Worm (Caenorhabditis elegans): ENCODE results near the gene fbxa-105.

fbxa-105 gene

DNA sequence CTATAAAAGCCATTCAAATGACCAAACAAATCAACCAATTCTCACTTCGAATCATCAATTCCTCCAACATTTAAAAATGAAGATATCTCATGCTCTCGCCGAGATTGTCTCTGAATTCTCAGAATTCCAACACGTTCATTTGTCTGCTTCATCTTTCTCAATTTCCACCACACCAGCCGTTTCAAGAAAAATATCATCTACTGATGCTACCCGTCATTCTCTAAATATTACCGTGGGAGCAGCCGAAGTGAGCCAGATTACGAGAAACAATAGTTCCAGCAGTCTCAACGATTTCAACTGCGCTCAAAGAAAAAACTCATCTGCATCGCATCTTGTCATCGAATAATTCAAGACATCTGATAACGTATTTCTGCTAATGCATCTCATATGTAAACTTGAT lies 23.1 kb upstream of the fbxa-105 start, which contains the start of gene F18E3.12:
Gene F18E3.12 (plus strand): TSS at position 77 of the 400 bp plus-strand sequence.
- no peak for TF ChIP-seq nhr-12 (tag; optimal IDR thresholded peaks at IDR 0.05)
- TF ChIP-seq ama-1 (optimal IDR thresholded peaks at IDR 0.05): peak; percentile 77
- TF ChIP-seq lin-13 (GFP tag; optimal IDR thresholded peaks at IDR 0.05): no peak
- no peak for TF ChIP-seq blmp-1 (tag; optimal IDR thresholded peaks at IDR 0.05; ENCODE audit: insufficient read depth)
- TF ChIP-seq F13H6.1 (tag; optimal IDR thresholded peaks at IDR 0.05): no peak
- TF ChIP-seq ztf-11 (tag; optimal IDR thresholded peaks at IDR 0.05): no peak
- no peak for TF ChIP-seq lsy-2 (tag; optimal IDR thresholded peaks at IDR 0.05)

DNA sequence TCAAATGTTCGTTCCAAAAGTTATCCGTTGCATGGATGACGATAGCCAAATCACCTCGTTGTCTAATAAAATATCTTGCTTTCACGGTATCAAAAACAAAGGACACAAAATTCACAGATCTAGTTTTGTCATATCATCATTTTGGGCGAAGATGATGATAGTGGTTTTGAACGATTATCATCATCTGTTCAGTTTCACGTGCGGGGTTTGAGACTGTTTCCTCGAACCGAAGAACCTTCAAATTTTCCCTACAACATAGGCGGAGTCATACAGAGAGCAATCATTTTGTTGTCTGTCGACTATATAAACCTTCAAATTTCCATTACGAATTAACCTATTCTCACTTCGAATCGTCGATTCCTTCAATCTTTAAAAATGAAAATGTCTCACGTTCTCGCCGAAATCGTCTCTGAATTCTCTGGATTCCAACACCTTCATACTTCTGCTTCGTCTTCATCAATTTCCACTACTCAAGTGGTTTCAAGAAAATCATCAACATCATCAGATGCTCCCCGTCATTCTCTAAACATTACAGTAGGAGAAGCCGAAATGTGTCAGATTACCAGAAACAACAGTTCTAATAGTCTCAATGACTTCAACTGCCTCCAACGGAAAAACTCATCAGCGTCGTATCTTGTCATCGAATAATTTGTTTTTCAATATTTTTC lies 21.4 kb upstream of the fbxa-105 start, which contains the start of gene F18E3.11:
Gene F18E3.11 (plus strand): TSS at position 376 of the 668 bp plus-strand sequence.
- TF ChIP-seq nhr-25 (tag; optimal IDR thresholded peaks at IDR 0.05) (peak; percentile 85), peb-1 (tag; optimal IDR thresholded peaks at IDR 0.05) (no peak), zag-1 (tag; optimal IDR thresholded peaks at IDR 0.05) (no peak), crh-2 (tag; optimal IDR thresholded peaks at IDR 0.05) (peak; percentile 9), mab-5 (tag; optimal IDR thresholded peaks at IDR 0.05) (no peak), ztf-1 (GFP tag; conservative IDR thresholded peaks at IDR 0.05) (no peak), ama-1 (optimal IDR thresholded peaks at IDR 0.05) (peak; percentile 89), sma-3 (GFP tag; optimal IDR thresholded peaks at IDR 0.05) (peak; percentile 49), nhr-6 (tag; optimal IDR thresholded peaks at IDR 0.05) (peak; percentile 6), nhr-21 (tag; optimal IDR thresholded peaks at IDR 0.05) (peak; percentile 80), blmp-1 (tag; optimal IDR thresholded peaks at IDR 0.05; ENCODE audit: insufficient read depth) (peak; percentile 78), lsy-2 (tag; optimal IDR thresholded peaks at IDR 0.05) (no peak), nhr-129 (tag; optimal IDR thresholded peaks at IDR 0.05) (peak; percentile 84), nhr-77 (tag; optimal IDR thresholded peaks at IDR 0.05) (no peak), skn-1 (tag; optimal IDR thresholded peaks at IDR 0.05) (no peak), sma-9 (GFP tag; optimal IDR thresholded peaks at IDR 0.05) (peak; percentile 84), sma-9 (tag; optimal IDR thresholded peaks at IDR 0.05) (no peak)

- TF ChIP-seq R02D3.7 (tag; optimal IDR thresholded peaks at IDR 0.05) (no peak), lin-13 (GFP tag; optimal IDR thresholded peaks at IDR 0.05) (no peak), sem-4 (tag; optimal IDR thresholded peaks at IDR 0.05) (no peak), snpc-4 (tag; optimal IDR thresholded peaks at IDR 0.05) (no peak), sma-9 (GFP tag; optimal IDR thresholded peaks at IDR 0.05) (no peak), sma-9 (tag; optimal IDR thresholded peaks at IDR 0.05) (no peak), elt-3 (tag; optimal IDR thresholded peaks at IDR 0.05) (no peak), F13H6.1 (tag; optimal IDR thresholded peaks at IDR 0.05) (no peak), lsy-2 (tag; optimal IDR thresholded peaks at IDR 0.05) (no peak), nhr-12 (tag; optimal IDR thresholded peaks at IDR 0.05) (no peak), ceh-16 (tag; optimal IDR thresholded peaks at IDR 0.05) (no peak), nhr-11 (tag; optimal IDR thresholded peaks at IDR 0.05) (no peak), nhr-77 (tag; optimal IDR thresholded peaks at IDR 0.05) (no peak), lin-39 (tag; optimal IDR thresholded peaks at IDR 0.05) (no peak), nhr-237 (tag; optimal IDR thresholded peaks at IDR 0.05) (no peak), ZK546.5 (tag; optimal IDR thresholded peaks at IDR 0.05) (no peak), sma-3 (GFP tag; optimal IDR thresholded peaks at IDR 0.05) (no peak), ztf-4 (tag; optimal IDR thresholded peaks at IDR 0.05) (no peak), Y55F3AM.14 (GFP tag; optimal IDR thresholded peaks at IDR 0.05) (no peak)
These were observed 19.9 kb upstream of the fbxa-105 start, which contains the start of gene str-41 for ce11 chrV:7411695-7412094. Gene str-41, plus strand, starts transcription at chrV:7411995.

- TF ChIP-seq mbf-1 (tag; optimal IDR thresholded peaks at IDR 0.05) (no peak), elt-3 (tag; optimal IDR thresholded peaks at IDR 0.05) (no peak), elt-1 (tag; optimal IDR thresholded peaks at IDR 0.05) (no peak), skn-1 (tag; optimal IDR thresholded peaks at IDR 0.05) (no peak), sma-9 (GFP tag; optimal IDR thresholded peaks at IDR 0.05) (no peak), sma-9 (tag; optimal IDR thresholded peaks at IDR 0.05) (no peak), nhr-6 (tag; optimal IDR thresholded peaks at IDR 0.05) (no peak), fos-1 (tag; optimal IDR thresholded peaks at IDR 0.05) (no peak), ztf-4 (tag; optimal IDR thresholded peaks at IDR 0.05) (no peak), ZK546.5 (tag; optimal IDR thresholded peaks at IDR 0.05) (no peak), F13H6.1 (tag; optimal IDR thresholded peaks at IDR 0.05) (no peak), blmp-1 (tag; optimal IDR thresholded peaks at IDR 0.05; ENCODE audit: insufficient read depth) (no peak), nhr-25 (tag; optimal IDR thresholded peaks at IDR 0.05) (no peak), peb-1 (tag; optimal IDR thresholded peaks at IDR 0.05) (no peak), ztf-11 (tag; optimal IDR thresholded peaks at IDR 0.05) (no peak), nhr-11 (tag; optimal IDR thresholded peaks at IDR 0.05) (no peak), lsy-2 (tag; optimal IDR thresholded peaks at IDR 0.05) (no peak), zag-1 (tag; optimal IDR thresholded peaks at IDR 0.05) (no peak), unc-62 (GFP tag; optimal IDR thresholded peaks at IDR 0.05) (no peak), crh-2 (tag; optimal IDR thresholded peaks at IDR 0.05) (no peak), unc-55 (GFP tag; optimal IDR thresholded peaks at IDR 0.05) (no peak)
These were observed 17.8 kb upstream of the fbxa-105 start, which contains the start of gene R13D7.2 for ce11 chrV:7409599-7409998. Gene R13D7.2, plus strand, starts transcription at chrV:7409899.
